Fruit fly (Drosophila melanogaster): ENCODE data around the gene CG9555.

Gene CG9555

dm6 chr2L:8984614-8985318 lies 6.8 kb upstream of the CG9555 start, which contains the start of gene CG13101 (continued):
- no peak for TF ChIP-seq amos (GFP tag; IDR thresholded peaks at IDR 0.05; ENCODE audit: partially characterized antibody)
- TF ChIP-seq HLHmδ (GFP tag; optimal IDR thresholded peaks at IDR 0.05): no peak
- TF ChIP-seq Aef1 (GFP tag; IDR thresholded peaks at IDR 0.05): peak; percentile 82
- TF ChIP-seq kni (GFP tag; optimal IDR thresholded peaks at IDR 0.05): no peak
- peak; percentile 97 for TF ChIP-seq CG11695 (GFP tag; IDR thresholded peaks at IDR 0.05)
- TF ChIP-seq Gug (GFP tag; IDR thresholded peaks at IDR 0.05): peak; percentile 67; the same call in 3 of the 4 replicates
- TF ChIP-seq CG13894 (tag; optimal IDR thresholded peaks at IDR 0.05): peak; percentile 74
- peak; percentile 84 for TF ChIP-seq sd (tag; optimal IDR thresholded peaks at IDR 0.05)
- TF ChIP-seq CG7372 (GFP tag; IDR thresholded peaks at IDR 0.05): peak; percentile 90
- no peak for TF ChIP-seq knrl (GFP tag; IDR thresholded peaks at IDR 0.05; ENCODE audit: partially characterized antibody)
- TF ChIP-seq CG9727 (GFP tag; optimal IDR thresholded peaks at IDR 0.05): peak; percentile 95
- no peak for TF ChIP-seq cg (GFP tag; optimal IDR thresholded peaks at IDR 0.05)
- no peak for TF ChIP-seq CG1832 (GFP tag; optimal IDR thresholded peaks at IDR 0.05)
- TF ChIP-seq CG14014 (GFP tag; IDR thresholded peaks at IDR 0.05): peak; percentile 94
- TF ChIP-seq CG33213 (GFP tag; optimal IDR thresholded peaks at IDR 0.05): peak; percentile 56
- peak; percentile 91 for TF ChIP-seq B-H1 (GFP tag; IDR thresholded peaks at IDR 0.05)
- TF ChIP-seq shn (GFP tag; optimal IDR thresholded peaks at IDR 0.05): peak; percentile 3
- no peak for TF ChIP-seq tna (GFP tag; IDR thresholded peaks at IDR 0.05; ENCODE audit: partially characterized antibody)
- peak; percentile 85 for TF ChIP-seq pum (GFP tag; optimal IDR thresholded peaks at IDR 0.05)
- peak; percentile 97 for TF ChIP-seq CG32532 (GFP tag; IDR thresholded peaks at IDR 0.05)
- TF ChIP-seq CG6254 (GFP tag; optimal IDR thresholded peaks at IDR 0.05): peak; percentile 88
- peak; percentile 91 for TF ChIP-seq pho (GFP tag; optimal IDR thresholded peaks at IDR 0.05)
- TF ChIP-seq CG10462 (GFP tag; optimal IDR thresholded peaks at IDR 0.05): peak; percentile 85
- TF ChIP-seq row (GFP tag; IDR thresholded peaks at IDR 0.05): peak; percentile 96
- peak; percentile 93 for TF ChIP-seq ara (GFP tag; IDR thresholded peaks at IDR 0.05)
- TF ChIP-seq Gsc (GFP tag; IDR thresholded peaks at IDR 0.05): no peak
- peak; percentile 86 for TF ChIP-seq Sox102F (GFP tag; optimal IDR thresholded peaks at IDR 0.05)
- TF ChIP-seq dan (GFP tag; IDR thresholded peaks at IDR 0.05): 0 out of 2 replicates have a peak, but pooled peaks have one; percentile 36
- TF ChIP-seq stwl (tag; optimal IDR thresholded peaks at IDR 0.05): peak; percentile 24
- peak; percentile 96 for TF ChIP-seq Med (GFP tag)
- no peak for TF ChIP-seq inv (GFP tag; IDR thresholded peaks at IDR 0.05; ENCODE audit: partially characterized antibody)
- TF ChIP-seq CG7839 (tag; optimal IDR thresholded peaks at IDR 0.05): peak; percentile 95
- TF ChIP-seq exex (tag; optimal IDR thresholded peaks at IDR 0.05): peak; percentile 70
- TF ChIP-seq otp (GFP tag; IDR thresholded peaks at IDR 0.05): peak; percentile 86
- TF ChIP-seq pita (GFP tag; optimal IDR thresholded peaks at IDR 0.05): no peak
- peak; percentile 76 for TF ChIP-seq slou (GFP tag; optimal IDR thresholded peaks at IDR 0.05)
- TF ChIP-seq CG15601 (tag; optimal IDR thresholded peaks at IDR 0.05): peak; percentile 89
- peak; percentile 90 for TF ChIP-seq odd (GFP tag; optimal IDR thresholded peaks at IDR 0.05)
- TF ChIP-seq CG14965 (GFP tag; optimal IDR thresholded peaks at IDR 0.05; ENCODE audit: borderline replicate concordance): no peak
- TF ChIP-seq Opbp (GFP tag; IDR thresholded peaks at IDR 0.05; ENCODE audit: partially characterized antibody): no peak
- TF ChIP-seq sna (GFP tag; IDR thresholded peaks at IDR 0.05; ENCODE audit: partially characterized antibody): no peak
- peak; percentile 93 for TF ChIP-seq Blimp-1 (GFP tag; optimal IDR thresholded peaks at IDR 0.05)
- peak; percentile 96 for TF ChIP-seq CG17328 (GFP tag; IDR thresholded peaks at IDR 0.05)
- peak; percentile 61; the same call in 1 of the 2 replicates for TF ChIP-seq dati (GFP tag; IDR thresholded peaks at IDR 0.05)
- peak; percentile 18 for TF ChIP-seq CG3995 (GFP tag; optimal IDR thresholded peaks at IDR 0.05)
- peak; percentile 89 for TF ChIP-seq cwo (GFP tag; optimal IDR thresholded peaks at IDR 0.05)
- TF ChIP-seq CG33557 (GFP tag; optimal IDR thresholded peaks at IDR 0.05): peak; percentile 80
- peak; percentile 72 for TF ChIP-seq sug (tag; optimal IDR thresholded peaks at IDR 0.05)

All from whole organism, embryonic.